Fruit fly (Drosophila melanogaster) whole organism, embryonic: ENCODE data around the gene Eip75B.

Experiments used
- Awh ChIP-seq: fragments of 200-800 bp; sonication (Bioruptor generic); IDR thresholded peaks from 2 replicates; pipeline ENCODE4, ENCODE4 v1.3.6; 2022; ENCODE audit warnings: missing biosample characterization, missing genetic modification characterization
- BEAF-32 ChIP-seq: fragments of 200-800 bp; sonication (Bioruptor generic); optimal IDR thresholded peaks from 3 replicates; lab custom pipeline; 2017; ENCODE audit warnings: missing biosample characterization, missing genetic modification characterization, mild to moderate bottlenecking, moderate library complexity, missing genetic modification reagents
- Blimp-1 ChIP-seq: fragments of 200-800 bp; sonication (Bioruptor generic); optimal IDR thresholded peaks from 3 replicates; lab custom pipeline; 2018; ENCODE audit warnings: missing biosample characterization, missing genetic modification characterization, mild to moderate bottlenecking, moderate library complexity, missing genetic modification reagents
- Bteb2 ChIP-seq: fragments of 200-800 bp; sonication (Bioruptor generic); optimal IDR thresholded peaks from 2 replicates; lab custom pipeline; 2016; ENCODE audit warnings: missing biosample characterization, missing genetic modification characterization
- CG10565 ChIP-seq: fragments of 200-800 bp; sonication (Bioruptor generic); optimal IDR thresholded peaks from 3 replicates; lab custom pipeline; 2016; ENCODE audit warnings: missing biosample characterization, mild to moderate bottlenecking, missing genetic modification characterization
- CG10959 ChIP-seq: fragments of 200-800 bp; sonication (Bioruptor generic); IDR thresholded peaks from 2 replicates; pipeline ENCODE4 v1.3.6; 2022; ENCODE audit warnings: missing biosample characterization, missing genetic modification characterization
- CG12299 ChIP-seq: fragments of 200-800 bp; sonication (Bioruptor generic); optimal IDR thresholded peaks from 2 replicates; lab custom pipeline; 2018; ENCODE audit warnings: missing biosample characterization, mild to moderate bottlenecking, missing genetic modification characterization
- CG16863 ChIP-seq: fragments of 200-800 bp; sonication (Bioruptor generic); optimal IDR thresholded peaks from 3 replicates; lab custom pipeline; 2016; ENCODE audit warnings: missing biosample characterization, missing genetic modification characterization
- CG17612 ChIP-seq: fragments of 200-800 bp; sonication (Bioruptor generic); IDR thresholded peaks from 2 replicates; pipeline ENCODE4 v1.3.6; 2022; ENCODE audit warnings: missing biosample characterization, missing genetic modification characterization
- CG17912 ChIP-seq: fragments of 200-800 bp; sonication (Bioruptor generic); optimal IDR thresholded peaks from 2 replicates; lab custom pipeline; 2018; ENCODE audit warnings: missing biosample characterization, mild to moderate bottlenecking, missing genetic modification characterization
- CG2202 ChIP-seq: fragments of 200-800 bp; sonication (Bioruptor generic); optimal IDR thresholded peaks from 2 replicates; lab custom pipeline; 2018; ENCODE audit warnings: missing biosample characterization, mild to moderate bottlenecking, missing genetic modification characterization
- CG2875 ChIP-seq: fragments of 200-800 bp; sonication (Bioruptor generic); optimal IDR thresholded peaks from 2 replicates; lab custom pipeline; 2017; ENCODE audit warnings: missing biosample characterization, mild to moderate bottlenecking, missing genetic modification characterization, missing genetic modification reagents
- CG3281 ChIP-seq: fragments of 200-800 bp; sonication (Bioruptor generic); optimal IDR thresholded peaks from 3 replicates; lab custom pipeline; 2017; ENCODE audit warnings: missing biosample characterization, mild to moderate bottlenecking, missing genetic modification characterization
- CG34224 ChIP-seq: fragments of 200-800 bp; sonication (Bioruptor generic); IDR thresholded peaks from 3 replicates; pipeline ENCODE4 v1.3.6; 2022; ENCODE audit warnings: missing biosample characterization, missing genetic modification characterization; ENCODE audit not compliant: partially characterized antibody
- CG4617 ChIP-seq: fragments of 200-800 bp; sonication (Bioruptor generic); optimal IDR thresholded peaks from 3 replicates; lab custom pipeline; 2016; ENCODE audit warnings: missing biosample characterization, missing genetic modification characterization, borderline replicate concordance
- CG6683 ChIP-seq: fragments of 200-800 bp; sonication (Bioruptor generic); optimal IDR thresholded peaks from 2 replicates; lab custom pipeline; 2017; ENCODE audit warnings: missing biosample characterization, mild to moderate bottlenecking, missing genetic modification characterization, missing genetic modification reagents
- CG8359 ChIP-seq: fragments of 200-800 bp; sonication (Bioruptor generic); optimal IDR thresholded peaks from 2 replicates; lab custom pipeline; 2017; ENCODE audit warnings: missing biosample characterization, mild to moderate bottlenecking, missing genetic modification characterization, borderline replicate concordance
- CG8924 ChIP-seq: fragments of 200-800 bp; optimal IDR thresholded peaks from 3 replicates; lab custom pipeline; 2019; ENCODE audit warnings: missing biosample characterization, mild to moderate bottlenecking, missing genetic modification characterization, moderate library complexity
- Dad ChIP-seq: fragments of 200-800 bp; sonication (Bioruptor generic); optimal IDR thresholded peaks from 3 replicates; lab custom pipeline; 2016; ENCODE audit warnings: missing biosample characterization, missing genetic modification characterization
- Dek ChIP-seq: fragments of 200-800 bp; sonication (Bioruptor generic); optimal IDR thresholded peaks from 3 replicates; lab custom pipeline; 2019; ENCODE audit warnings: missing biosample characterization, mild to moderate bottlenecking, missing genetic modification characterization, moderate library complexity
- Dp ChIP-seq: fragments of 200-800 bp; sonication (Bioruptor generic); optimal IDR thresholded peaks from 2 replicates; lab custom pipeline; 2018; ENCODE audit warnings: missing biosample characterization, mild to moderate bottlenecking, missing genetic modification characterization, moderate library complexity
- HLHmδ ChIP-seq: fragments of 200-800 bp; sonication (Bioruptor generic); optimal IDR thresholded peaks from 2 replicates; lab custom pipeline; 2018; ENCODE audit warnings: missing biosample characterization, mild to moderate bottlenecking, missing genetic modification characterization, moderate library complexity
- Hmr ChIP-seq: fragments of 200-800 bp; sonication (Bioruptor generic); optimal IDR thresholded peaks from 3 replicates; lab custom pipeline; 2017; ENCODE audit warnings: mild to moderate bottlenecking, missing biosample characterization, missing genetic modification reagents, missing genetic modification characterization
- Hmx ChIP-seq: fragments of 200-800 bp; sonication (Bioruptor generic); optimal IDR thresholded peaks from 2 replicates; lab custom pipeline; 2016; ENCODE audit warnings: missing biosample characterization, missing genetic modification characterization
- Hr39 ChIP-seq: fragments of >200 bp; optimal IDR thresholded peaks from 2 replicates; lab custom pipeline; 2017
- Hr51 ChIP-seq, 2 experiments: fragments of 200-800 bp; sonication (Bioruptor generic); optimal IDR thresholded peaks; 2 replicates in 1 of 2; 3 replicates in 1 of 2; lab custom pipeline; 2016 to 2018; ENCODE audit warnings: missing biosample characterization in 2 of 2, missing genetic modification characterization in 2 of 2, mild to moderate bottlenecking in 1 of 2, moderate library complexity in 1 of 2
- Hsf ChIP-seq: fragments of 200-800 bp; sonication (Bioruptor generic); optimal IDR thresholded peaks from 3 replicates; lab custom pipeline; 2016; ENCODE audit warnings: missing biosample characterization, missing genetic modification characterization
- Lim3 ChIP-seq: fragments of 200-800 bp; sonication (Bioruptor generic); IDR thresholded peaks from 2 replicates; pipeline ENCODE4 v1.3.6; 2022; ENCODE audit warnings: missing biosample characterization, missing genetic modification characterization
- MESR4 ChIP-seq: fragments of 200-800 bp; sonication (Bioruptor generic); optimal IDR thresholded peaks from 2 replicates; lab custom pipeline; 2018; ENCODE audit warnings: missing biosample characterization, mild to moderate bottlenecking, missing genetic modification characterization, moderate library complexity
- Neu2 ChIP-seq: fragments of 200-800 bp; sonication (Bioruptor generic); optimal IDR thresholded peaks from 3 replicates; lab custom pipeline; 2016; ENCODE audit warnings: missing biosample characterization, missing genetic modification characterization, borderline replicate concordance
- Oaz ChIP-seq: fragments of 200-800 bp; sonication (Bioruptor generic); IDR thresholded peaks from 2 replicates; pipeline ENCODE4 v1.3.6; 2022; ENCODE audit warnings: missing biosample characterization, missing genetic modification characterization
- Stat92E ChIP-seq, 3 experiments: fragments of >200 bp in 2 of 3; fragments of 200-800 bp in 1 of 3; sonication (Bioruptor generic) in 1 of 3; optimal IDR thresholded peaks; 2 replicates each; lab custom pipeline; 2017 to 2019; ENCODE audit warnings: missing biosample characterization in 3 of 3, missing genetic modification characterization in 3 of 3, mild to moderate bottlenecking in 1 of 3, moderate library complexity in 1 of 3
- TFAM ChIP-seq: fragments of 200-800 bp; sonication (Bioruptor generic); optimal IDR thresholded peaks from 2 replicates; lab custom pipeline; 2017; ENCODE audit warnings: missing biosample characterization, missing genetic modification characterization, inconsistent platforms
- Taf1 ChIP-seq: fragments of 200-800 bp; sonication (Bioruptor generic); IDR thresholded peaks from 2 replicates; pipeline ENCODE4 v1.3.6; 2022; ENCODE audit warnings: missing biosample characterization, missing genetic modification characterization
- YL-1 ChIP-seq: fragments of 200-800 bp; sonication (Bioruptor generic); optimal IDR thresholded peaks from 3 replicates; lab custom pipeline; 2017; ENCODE audit warnings: missing biosample characterization, mild to moderate bottlenecking, missing genetic modification characterization
- al ChIP-seq: fragments of 200-800 bp; sonication (Bioruptor generic); IDR thresholded peaks from 2 replicates; pipeline ENCODE4 v1.3.6; 2022; ENCODE audit warnings: missing biosample characterization, missing genetic modification characterization
- ap ChIP-seq: fragments of 200-800 bp; sonication (Bioruptor generic); IDR thresholded peaks from 2 replicates; pipeline ENCODE4 v1.3.6; 2022; ENCODE audit warnings: missing biosample characterization, missing genetic modification characterization
- crp ChIP-seq, 2 experiments: fragments of 200-800 bp; sonication (Bioruptor generic); optimal IDR thresholded peaks; 2 replicates in 1 of 2; 3 replicates in 1 of 2; lab custom pipeline; 2017; ENCODE audit warnings: missing biosample characterization in 2 of 2, missing genetic modification characterization in 2 of 2, mild to moderate bottlenecking in 1 of 2, moderate library complexity in 1 of 2
- dimm ChIP-seq: fragments of 200-800 bp; sonication (Bioruptor generic); IDR thresholded peaks from 2 replicates; pipeline ENCODE4 v1.3.6; 2022; ENCODE audit warnings: missing biosample characterization, missing genetic modification characterization
- fd64A ChIP-seq: fragments of 200-800 bp; sonication (Bioruptor generic); optimal IDR thresholded peaks from 3 replicates; lab custom pipeline; 2018; ENCODE audit warnings: missing biosample characterization, mild to moderate bottlenecking, missing genetic modification characterization
- klu ChIP-seq: fragments of 200-800 bp; sonication (Bioruptor generic); IDR thresholded peaks from 2 replicates; pipeline ENCODE4 v1.3.6; 2022; ENCODE audit warnings: missing biosample characterization, missing genetic modification characterization
- lov ChIP-seq, 2 experiments: fragments of 200-800 bp in 1 of 2; fragments of >200 bp in 1 of 2; sonication (Bioruptor generic) in 1 of 2; IDR thresholded peaks in 1 of 2; optimal IDR thresholded peaks in 1 of 2; 2 replicates in 1 of 2; 3 replicates in 1 of 2; pipeline versions ENCODE4 v1.3.6 to Lab custom; 2017 to 2022; ENCODE audit warnings: missing biosample characterization in 1 of 2, missing genetic modification characterization in 1 of 2
- mam ChIP-seq: fragments of 200-800 bp; sonication (Bioruptor generic); optimal IDR thresholded peaks from 3 replicates; lab custom pipeline; 2016; ENCODE audit warnings: missing biosample characterization, missing genetic modification characterization
- sens ChIP-seq: fragments of 200-800 bp; sonication (Bioruptor generic); peaks from one replicate; lab custom pipeline; 2016; ENCODE audit warnings: missing biosample characterization, missing genetic modification characterization
- sim ChIP-seq: fragments of 200-800 bp; sonication (Bioruptor generic); IDR thresholded peaks from 2 replicates; pipeline ENCODE4 v1.3.6; 2022; ENCODE audit warnings: missing biosample characterization, missing genetic modification characterization
- tap ChIP-seq: fragments of 200-800 bp; optimal IDR thresholded peaks from 3 replicates; lab custom pipeline; 2019; ENCODE audit warnings: missing biosample characterization, mild to moderate bottlenecking, missing genetic modification characterization, moderate library complexity
- trem ChIP-seq: fragments of 200-800 bp; optimal IDR thresholded peaks from 3 replicates; lab custom pipeline; 2019; ENCODE audit warnings: missing biosample characterization, mild to moderate bottlenecking, missing genetic modification characterization, moderate library complexity

Gene Eip75B

dm6 chr3L:17988155-17988877, 76.2 kb downstream of the Eip75B start (continued):
- peak; percentile 60 for TF ChIP-seq CG16863 (GFP tag; lab: Kevin White, UChicago)
- peak; percentile 55 for TF ChIP-seq ap (GFP tag; lab: Robert Waterston, UW)
- TF ChIP-seq Awh (GFP tag; lab: Robert Waterston, UW): no peak
- TF ChIP-seq mam (GFP tag; lab: Kevin White, UChicago): peak; percentile 51
- peak; percentile 24 for TF ChIP-seq CG8924 (tag; lab: Kevin White, UChicago)
- TF ChIP-seq trem (tag; lab: Kevin White, UChicago): peak; percentile 74
- peak; percentile 0 for TF ChIP-seq MESR4 (GFP tag; lab: Kevin White, UChicago)
- TF ChIP-seq lov (optimal IDR thresholded peaks at IDR 0.05; lab: Kevin White, UChicago): no peak
- 0 out of 3 replicates have a peak, but pooled peaks have one; percentile 41 for TF ChIP-seq lov (GFP tag; IDR thresholded peaks at IDR 0.05; lab: Robert Waterston, UW)
- TF ChIP-seq Hr39 (lab: Kevin White, UChicago): no peak
- TF ChIP-seq CG2875 (GFP tag; lab: Kevin White, UChicago): peak; percentile 51
- peak; percentile 50 to 69 for TF ChIP-seq Hr51 (GFP tag; optimal IDR thresholded peaks at IDR 0.05; lab: Kevin White, UChicago)
- TF ChIP-seq HLHmδ: peak; percentile 87
- 0 out of 2 replicates have a peak, but pooled peaks have one; percentile 42 for TF ChIP-seq CG10959 (GFP tag; lab: Robert Waterston, UW)
- peak; percentile 59 for TF ChIP-seq Blimp-1 (GFP tag; lab: Kevin White, UChicago)
- peak; percentile 38 for TF ChIP-seq CG6683 (GFP tag; lab: Kevin White, UChicago)
- TF ChIP-seq CG4617 (GFP tag; lab: Kevin White, UChicago): peak; percentile 13
- TF ChIP-seq tap (tag; lab: Kevin White, UChicago): peak; percentile 1
- peak; percentile 65 for TF ChIP-seq Dek (tag; lab: Kevin White, UChicago)
- TF ChIP-seq Oaz (GFP tag; lab: Robert Waterston, UW): 0 out of 2 replicates have a peak, but pooled peaks have one; percentile 19
- peak; percentile 47 for TF ChIP-seq Dp (GFP tag; lab: Kevin White, UChicago)
- peak; percentile 11 for TF ChIP-seq TFAM (GFP tag; lab: Kevin White, UChicago)
- 0 out of 2 replicates have a peak, but pooled peaks have one; percentile 6 for TF ChIP-seq Taf1 (GFP tag; lab: Robert Waterston, UW)
- TF ChIP-seq crp (GFP tag; optimal IDR thresholded peaks at IDR 0.05; lab: Kevin White, UChicago): peak in 1 of 2 experiments; percentile 5
- TF ChIP-seq CG2202: peak; percentile 67
- TF ChIP-seq Neu2 (GFP tag; lab: Kevin White, UChicago): peak; percentile 59
- peak in 1 of 3 experiments; percentile 5 for TF ChIP-seq Stat92E (GFP tag; optimal IDR thresholded peaks at IDR 0.05; lab: Kevin White, UChicago)
- TF ChIP-seq Bteb2: peak; percentile 32
- peak; percentile 26 for TF ChIP-seq CG10565 (GFP tag; lab: Kevin White, UChicago)
- TF ChIP-seq Lim3 (GFP tag; lab: Robert Waterston, UW): no peak
- TF ChIP-seq CG17612: peak; percentile 42; the same call in 1 of the 2 replicates
- peak; percentile 70 for TF ChIP-seq CG3281 (GFP tag; lab: Kevin White, UChicago)
- peak; percentile 40 for TF ChIP-seq BEAF-32
- no peak for TF ChIP-seq dimm
- TF ChIP-seq sens (GFP tag; lab: Kevin White, UChicago): peak; percentile 95
- TF ChIP-seq sim (GFP tag; lab: Robert Waterston, UW): 0 out of 2 replicates have a peak, but pooled peaks have one; percentile 46
- peak; percentile 71 for TF ChIP-seq Hsf (GFP tag; lab: Kevin White, UChicago)
- TF ChIP-seq Hmx (GFP tag; lab: Kevin White, UChicago): no peak
- peak; percentile 84 for TF ChIP-seq Hmr (GFP tag; lab: Kevin White, UChicago)
- no peak for TF ChIP-seq al (GFP tag; lab: Robert Waterston, UW)
- TF ChIP-seq klu (GFP tag; lab: Robert Waterston, UW): peak; percentile 14; the same call in 1 of the 2 replicates
- TF ChIP-seq CG17912 (GFP tag; lab: Kevin White, UChicago): peak; percentile 89
- peak; percentile 42 for TF ChIP-seq CG12299 (tag; lab: Kevin White, UChicago)
- TF ChIP-seq fd64A: peak; percentile 37
- TF ChIP-seq Dad (GFP tag; lab: Kevin White, UChicago): peak; percentile 66
- no peak for TF ChIP-seq CG34224 (GFP tag; lab: Robert Waterston, UW)
- no peak for TF ChIP-seq YL-1 (GFP tag; lab: Kevin White, UChicago)
- TF ChIP-seq CG8359 (GFP tag; lab: Kevin White, UChicago): no peak
